Fruit fly (Drosophila melanogaster): ENCODE data around the gene CG32191.

CG32191 gene

DNA sequence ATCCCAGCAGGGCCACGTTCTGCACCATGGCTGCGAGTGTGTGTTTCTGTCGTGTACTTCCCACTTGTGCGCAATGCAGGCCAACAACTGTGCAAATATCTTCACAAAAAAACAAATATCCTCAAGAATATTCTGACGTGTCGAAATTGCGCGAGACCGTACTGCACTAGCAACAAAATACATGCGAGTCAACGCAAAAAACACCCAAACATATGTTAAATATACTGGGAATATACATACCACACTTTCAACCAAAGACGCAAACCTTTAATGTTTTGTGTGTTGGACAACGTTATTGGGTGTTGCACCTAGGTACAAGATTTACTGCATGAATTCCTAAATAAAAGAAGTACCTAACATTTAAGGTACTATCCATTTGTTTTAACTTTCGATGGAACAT lies 6.8 kb downstream of the CG32191 start, which contains the start of gene NUCB1 (continued):
- TF ChIP-seq B-H1 (GFP tag; IDR thresholded peaks at IDR 0.05) (no peak), CG18599 (GFP tag; optimal IDR thresholded peaks at IDR 0.05) (no peak), lmd (GFP tag; IDR thresholded peaks at IDR 0.05) (no peak), D19A (tag; optimal IDR thresholded peaks at IDR 0.05) (no peak), CG32532 (GFP tag; IDR thresholded peaks at IDR 0.05) (peak; percentile 37; the same call in 1 of the 2 replicates), CG11695 (GFP tag; IDR thresholded peaks at IDR 0.05) (no peak), hth (optimal IDR thresholded peaks at IDR 0.05) (no peak), chinmo (GFP tag; IDR thresholded peaks at IDR 0.05; ENCODE audit: partially characterized antibody) (no peak), HLHmδ (GFP tag; optimal IDR thresholded peaks at IDR 0.05) (no peak), CG16863 (GFP tag; optimal IDR thresholded peaks at IDR 0.05) (peak; percentile 11)

- TF ChIP-seq Rx (GFP tag; IDR thresholded peaks at IDR 0.05) (no peak), emc (GFP tag; optimal IDR thresholded peaks at IDR 0.05) (no peak), Hr39 (optimal IDR thresholded peaks at IDR 0.05) (no peak), Atf3 (GFP tag; optimal IDR thresholded peaks at IDR 0.05) (no peak), kay (GFP tag; optimal IDR thresholded peaks at IDR 0.05) (no peak), tx (GFP tag; optimal IDR thresholded peaks at IDR 0.05) (no peak), maf-S (GFP tag; optimal IDR thresholded peaks at IDR 0.05) (no peak), Neu2 (GFP tag; optimal IDR thresholded peaks at IDR 0.05; ENCODE audit: borderline replicate concordance) (no peak), CG14441 (GFP tag; IDR thresholded peaks at IDR 0.05) (no peak), btn (GFP tag; optimal IDR thresholded peaks at IDR 0.05) (no peak)
Observed at dm6 chr3L:17797494-17797893, 11.5 kb downstream of the CG32191 start, which contains the start of gene CG42816. Gene CG42816 (minus strand): TSS chr3L:17797594.

DNA sequence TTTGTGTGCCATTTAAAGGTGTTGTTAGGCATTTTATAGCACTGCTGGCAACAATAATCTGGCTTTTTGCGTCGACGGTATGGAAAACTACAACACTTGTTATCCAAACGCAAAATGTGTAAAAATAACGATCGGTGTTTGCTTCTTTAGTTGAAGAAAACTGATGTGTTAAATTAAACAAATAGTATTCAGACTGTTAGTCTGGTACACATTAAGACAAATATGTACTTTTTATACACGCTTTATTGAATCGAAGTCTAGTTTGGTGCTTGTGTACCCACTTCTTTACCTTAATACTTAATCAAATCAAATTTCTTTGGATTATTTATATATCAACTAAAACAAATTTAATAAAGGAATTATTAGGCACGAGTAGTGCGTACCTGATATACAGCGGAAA lies 17.5 kb downstream of the CG32191 start:
- no peak for TF ChIP-seq CG11560 (tag; IDR thresholded peaks at IDR 0.05)
- TF ChIP-seq CG4707 (GFP tag; optimal IDR thresholded peaks at IDR 0.05): no peak
- TF ChIP-seq al (GFP tag; IDR thresholded peaks at IDR 0.05): no peak
- no peak for TF ChIP-seq CG9932 (GFP tag; IDR thresholded peaks at IDR 0.05)
- TF ChIP-seq CG13123 (GFP tag; optimal IDR thresholded peaks at IDR 0.05): no peak
- TF ChIP-seq Opbp (GFP tag; IDR thresholded peaks at IDR 0.05; ENCODE audit: partially characterized antibody): no peak
- no peak for TF ChIP-seq ems (GFP tag; optimal IDR thresholded peaks at IDR 0.05)
- TF ChIP-seq fd96Cb (tag; optimal IDR thresholded peaks at IDR 0.05): no peak
- TF ChIP-seq slp2 (GFP tag; optimal IDR thresholded peaks at IDR 0.05): no peak
- no peak for TF ChIP-seq chinmo (GFP tag; IDR thresholded peaks at IDR 0.05; ENCODE audit: partially characterized antibody)
- TF ChIP-seq CG15696 (tag; optimal IDR thresholded peaks at IDR 0.05): no peak
- no peak for TF ChIP-seq insv (GFP tag; optimal IDR thresholded peaks at IDR 0.05)
- no peak for TF ChIP-seq CG6683 (GFP tag; optimal IDR thresholded peaks at IDR 0.05)
- TF ChIP-seq CG10366 (GFP tag; IDR thresholded peaks at IDR 0.05): no peak
- TF ChIP-seq Vsx1 (GFP tag; optimal IDR thresholded peaks at IDR 0.05): no peak
- TF ChIP-seq sens-2 (GFP tag; IDR thresholded peaks at IDR 0.05): no peak
- TF ChIP-seq Ets97D (GFP tag; optimal IDR thresholded peaks at IDR 0.05): no peak
- peak; percentile 49; the same call in 1 of the 2 replicates for TF ChIP-seq CG11247 (GFP tag; IDR thresholded peaks at IDR 0.05)
- no peak for TF ChIP-seq phol (tag; optimal IDR thresholded peaks at IDR 0.05)
- TF ChIP-seq CG2116 (GFP tag; optimal IDR thresholded peaks at IDR 0.05): no peak
- no peak for TF ChIP-seq fu2 (GFP tag; optimal IDR thresholded peaks at IDR 0.05)
- no peak for TF ChIP-seq Taf1 (GFP tag; IDR thresholded peaks at IDR 0.05)
- TF ChIP-seq NFAT (GFP tag; IDR thresholded peaks at IDR 0.05): no peak
- no peak for TF ChIP-seq ac (GFP tag; optimal IDR thresholded peaks at IDR 0.05)
- no peak for TF ChIP-seq Hr3 (GFP tag; optimal IDR thresholded peaks at IDR 0.05)
- no peak for TF ChIP-seq D (optimal IDR thresholded peaks at IDR 0.05)
- no peak for TF ChIP-seq D (GFP tag; optimal IDR thresholded peaks at IDR 0.05)
- no peak for TF ChIP-seq CG11093 (GFP tag; IDR thresholded peaks at IDR 0.05)
- no peak for TF ChIP-seq disco-r (GFP tag; optimal IDR thresholded peaks at IDR 0.05)
- TF ChIP-seq CG6813 (GFP tag; optimal IDR thresholded peaks at IDR 0.05): peak; percentile 79
- TF ChIP-seq gt (GFP tag; IDR thresholded peaks at IDR 0.05): no peak
- no peak for TF ChIP-seq CG6689 (GFP tag; IDR thresholded peaks at IDR 0.05)

All from whole organism, embryonic.